Worm (Caenorhabditis elegans) whole organism, L1 larva: ENCODE data around the gene F49C12.15.
"Not testable (repeated sequence)": the region's sequence is repeated elsewhere in the genome, so short reads cannot be mapped to it uniquely, and the experiment has no call there.

Source experiments
- C16A3.4 ChIP-seq: fragments of 150-350 bp; optimal IDR thresholded peaks from 2 replicates; lab custom pipeline; 2014; ENCODE audit warnings: missing biosample characterization, missing genetic modification characterization
- C34B4.2 ChIP-seq: sonication (generic microtip); optimal IDR thresholded peaks from 2 replicates; lab custom pipeline; 2017; ENCODE audit warnings: mild to moderate bottlenecking, missing genetic modification characterization, missing compliant biosample characterization
- Y116A8C.19 ChIP-seq: sonication (generic microtip); optimal IDR thresholded peaks from 2 replicates; lab custom pipeline; 2016; ENCODE audit warnings: missing compliant biosample characterization, missing genetic modification characterization, borderline replicate concordance
- blmp-1 ChIP-seq: fragments of 150-350 bp; optimal IDR thresholded peaks from 2 replicates; lab custom pipeline; 2014; ENCODE audit warnings: missing biosample characterization, missing genetic modification characterization
- ceh-63 ChIP-seq: fragments of 200-800 bp; sonication (Bioruptor generic); optimal IDR thresholded peaks from 2 replicates; lab custom pipeline; 2018; ENCODE audit warnings: mild to moderate bottlenecking, missing genetic modification characterization, missing compliant biosample characterization
- ceh-8 ChIP-seq: fragments of 200-800 bp; sonication (Bioruptor generic); optimal IDR thresholded peaks from 2 replicates; lab custom pipeline; 2018; ENCODE audit warnings: mild to moderate bottlenecking, missing genetic modification characterization, moderate library complexity, missing compliant biosample characterization
- ceh-82 ChIP-seq, 3 experiments: fragments of 150-350 bp in 1 of 3; sonication (generic microtip) in 2 of 3; optimal IDR thresholded peaks; 2 replicates each; lab custom pipeline; 2014 to 2017; ENCODE audit warnings: missing biosample characterization in 3 of 3, missing genetic modification characterization in 3 of 3
- ceh-88 ChIP-seq: fragments of 200-800 bp; sonication (Bioruptor generic); IDR thresholded peaks from 2 replicates; pipeline ENCODE4 v1.3.6; 2022; ENCODE audit warnings: missing genetic modification characterization, missing compliant biosample characterization
- ceh-90 ChIP-seq: sonication (generic microtip); optimal IDR thresholded peaks from 2 replicates; lab custom pipeline; 2016; ENCODE audit warnings: missing genetic modification characterization, missing compliant biosample characterization
- efl-1 ChIP-seq, 4 experiments: fragments of 150-350 bp; optimal IDR thresholded peaks in 3 of 4; peaks in 1 of 4; 1 replicate in 1 of 4; 2 replicates in 3 of 4; lab custom pipeline; 2014; ENCODE audit warnings: missing biosample characterization in 2 of 4, missing genetic modification characterization in 2 of 4, missing genetic modification reagents in 2 of 4
- efl-3 ChIP-seq: fragments of 200-800 bp; sonication (Bioruptor generic); optimal IDR thresholded peaks from 2 replicates; lab custom pipeline; 2018; ENCODE audit warnings: mild to moderate bottlenecking, missing genetic modification characterization, missing compliant biosample characterization
- elt-2 ChIP-seq: sonication (generic microtip); optimal IDR thresholded peaks from 2 replicates; lab custom pipeline; 2016; ENCODE audit warnings: missing genetic modification characterization, mild to moderate bottlenecking, inconsistent platforms, missing compliant biosample characterization, missing genetic modification reagents
- elt-3 ChIP-seq, 6 experiments: fragments of 150-350 bp in 1 of 6; sonication (generic microtip); optimal IDR thresholded peaks; 2 replicates each; lab custom pipeline; 2017 to 2018; ENCODE audit warnings: missing biosample characterization in 6 of 6, missing genetic modification characterization in 6 of 6, inconsistent platforms in 1 of 6
- fkh-8 ChIP-seq: sonication (generic microtip); optimal IDR thresholded peaks from 2 replicates; lab custom pipeline; 2016; ENCODE audit warnings: mild to moderate bottlenecking, missing genetic modification characterization, missing compliant biosample characterization
- hlh-17 ChIP-seq: fragments of 200-800 bp; sonication (Bioruptor generic); optimal IDR thresholded peaks from 2 replicates; lab custom pipeline; 2018; ENCODE audit warnings: missing genetic modification characterization, mild to moderate bottlenecking, missing compliant biosample characterization, moderate library complexity, borderline replicate concordance
- isw-1 ChIP-seq: fragments of 200-800 bp; sonication (Bioruptor generic); IDR thresholded peaks from 2 replicates; pipeline ENCODE4 v1.3.6; 2022; ENCODE audit warnings: missing genetic modification characterization, missing compliant biosample characterization
- jun-1 ChIP-seq: fragments of 150-350 bp; optimal IDR thresholded peaks from 2 replicates; lab custom pipeline; 2014; ENCODE audit warnings: missing biosample characterization, missing genetic modification reagents, missing genetic modification characterization
- lin-13 ChIP-seq: fragments of 150-350 bp; optimal IDR thresholded peaks from 2 replicates; lab custom pipeline; 2014; ENCODE audit warnings: missing biosample characterization, missing genetic modification reagents, missing genetic modification characterization
- lin-15B ChIP-seq: fragments of 150-350 bp; sonication (generic microtip); optimal IDR thresholded peaks from 3 replicates; lab custom pipeline; 2014; ENCODE audit warnings: missing biosample characterization, missing genetic modification characterization
- lin-35 ChIP-seq, 2 experiments: fragments of 150-350 bp; optimal IDR thresholded peaks; 2 replicates each; lab custom pipeline; 2014; ENCODE audit warnings: missing biosample characterization in 2 of 2, missing genetic modification characterization in 2 of 2, missing genetic modification reagents in 2 of 2
- lin-39 ChIP-seq: fragments of 150-350 bp; optimal IDR thresholded peaks from 2 replicates; lab custom pipeline; 2014; ENCODE audit warnings: missing biosample characterization, missing genetic modification reagents, missing genetic modification characterization
- lir-3 ChIP-seq: sonication (generic microtip); optimal IDR thresholded peaks from 2 replicates; lab custom pipeline; 2016; ENCODE audit warnings: mild to moderate bottlenecking, missing genetic modification characterization, moderate library complexity, missing compliant biosample characterization; ENCODE audit not compliant: poor library complexity
- lsy-2 ChIP-seq, 2 experiments: fragments of 150-350 bp; optimal IDR thresholded peaks; 2 replicates each; lab custom pipeline; 2014; ENCODE audit warnings: missing biosample characterization in 2 of 2, missing genetic modification characterization in 2 of 2
- mdl-1 ChIP-seq, 2 experiments: fragments of 150-350 bp; optimal IDR thresholded peaks; 2 replicates each; lab custom pipeline; 2014 to 2017; ENCODE audit warnings: missing biosample characterization in 2 of 2, missing genetic modification characterization in 2 of 2, inconsistent platforms in 1 of 2
- mef-2 ChIP-seq: fragments of 150-350 bp; optimal IDR thresholded peaks from 2 replicates; lab custom pipeline; 2014; ENCODE audit warnings: missing biosample characterization, missing genetic modification characterization
- mep-1 ChIP-seq: fragments of 150-350 bp; optimal IDR thresholded peaks from 2 replicates; lab custom pipeline; 2014; ENCODE audit warnings: missing biosample characterization, missing genetic modification characterization
- nhr-11 ChIP-seq: fragments of 150-350 bp; optimal IDR thresholded peaks from 2 replicates; lab custom pipeline; 2014; ENCODE audit warnings: missing biosample characterization, missing genetic modification characterization
- nhr-19 ChIP-seq: fragments of 200-800 bp; sonication (Bioruptor generic); conservative IDR thresholded peaks from 2 replicates; pipeline ENCODE4 v1.3.6; 2022; ENCODE audit warnings: missing genetic modification characterization, missing compliant biosample characterization
- nhr-20 ChIP-seq: sonication (generic microtip); optimal IDR thresholded peaks from 2 replicates; lab custom pipeline; 2016; ENCODE audit warnings: mild to moderate bottlenecking, missing genetic modification characterization, missing compliant biosample characterization
- nhr-237 ChIP-seq: fragments of 150-350 bp; optimal IDR thresholded peaks from 2 replicates; lab custom pipeline; 2014; ENCODE audit warnings: missing biosample characterization, missing genetic modification characterization
- nhr-47 ChIP-seq: sonication (generic microtip); optimal IDR thresholded peaks from 2 replicates; lab custom pipeline; 2016; ENCODE audit warnings: mild to moderate bottlenecking, missing genetic modification characterization, moderate library complexity, missing compliant biosample characterization
- nhr-71 ChIP-seq: sonication (generic microtip); optimal IDR thresholded peaks from 2 replicates; lab custom pipeline; 2016; ENCODE audit warnings: mild to moderate bottlenecking, missing genetic modification characterization, moderate library complexity, missing compliant biosample characterization
- nhr-85 ChIP-seq: sonication (generic microtip); peaks from one replicate; lab custom pipeline; 2016; ENCODE audit warnings: missing genetic modification characterization, inconsistent platforms, missing compliant biosample characterization
- pag-3 ChIP-seq: sonication (generic microtip); optimal IDR thresholded peaks from 2 replicates; lab custom pipeline; 2017; ENCODE audit warnings: missing genetic modification characterization, mild to moderate bottlenecking, missing compliant biosample characterization, antibody characterized with exemption, borderline replicate concordance; ENCODE audit not compliant: insufficient read depth
- pax-3 ChIP-seq: fragments of 200-800 bp; sonication (Bioruptor generic); optimal IDR thresholded peaks from 2 replicates; lab custom pipeline; 2018; ENCODE audit warnings: mild to moderate bottlenecking, missing genetic modification characterization, moderate library complexity, missing compliant biosample characterization
- rnt-1 ChIP-seq: sonication (generic microtip); optimal IDR thresholded peaks from 2 replicates; lab custom pipeline; 2016; ENCODE audit warnings: mild to moderate bottlenecking, missing genetic modification characterization, moderate library complexity, missing compliant biosample characterization
- skn-1 ChIP-seq: fragments of 150-350 bp; optimal IDR thresholded peaks from 2 replicates; lab custom pipeline; 2014; ENCODE audit warnings: missing biosample characterization, missing genetic modification characterization
- snu-23 ChIP-seq: sonication (generic microtip); optimal IDR thresholded peaks from 2 replicates; lab custom pipeline; 2016; ENCODE audit warnings: missing genetic modification characterization, missing compliant biosample characterization
- swsn-7 ChIP-seq: sonication (generic microtip); optimal IDR thresholded peaks from 2 replicates; lab custom pipeline; 2016; ENCODE audit warnings: missing genetic modification characterization, missing compliant biosample characterization
- tbx-2 ChIP-seq: sonication (generic microtip); optimal IDR thresholded peaks from 2 replicates; lab custom pipeline; 2016; ENCODE audit warnings: missing genetic modification characterization, missing compliant biosample characterization
- tlp-1 ChIP-seq: fragments of 150-350 bp; optimal IDR thresholded peaks from 2 replicates; lab custom pipeline; 2014; ENCODE audit warnings: missing biosample characterization, missing genetic modification characterization
- unc-130 ChIP-seq: fragments of 150-350 bp; optimal IDR thresholded peaks from 2 replicates; lab custom pipeline; 2017; ENCODE audit warnings: missing biosample characterization, missing genetic modification characterization, inconsistent platforms
- unc-30 ChIP-seq: sonication (generic microtip); optimal IDR thresholded peaks from 2 replicates; lab custom pipeline; 2017; ENCODE audit warnings: missing biosample characterization, missing genetic modification characterization
- unc-62 ChIP-seq: fragments of 150-350 bp; optimal IDR thresholded peaks from 2 replicates; lab custom pipeline; 2014; ENCODE audit warnings: missing biosample characterization, missing genetic modification reagents, missing genetic modification characterization
- xbp-1 ChIP-seq: sonication (generic microtip); optimal IDR thresholded peaks from 2 replicates; lab custom pipeline; 2016; ENCODE audit warnings: missing genetic modification characterization, missing compliant biosample characterization
- zip-4 ChIP-seq: fragments of 200-800 bp; sonication (Bioruptor generic); optimal IDR thresholded peaks from 2 replicates; lab custom pipeline; 2018; ENCODE audit warnings: mild to moderate bottlenecking, missing genetic modification characterization, moderate library complexity, missing compliant biosample characterization
- ztf-11 ChIP-seq, 2 experiments: sonication (generic microtip); optimal IDR thresholded peaks; 2 replicates each; lab custom pipeline; 2016 to 2017; ENCODE audit warnings: missing genetic modification characterization in 2 of 2, missing biosample characterization in 1 of 2, missing compliant biosample characterization in 1 of 2
- ztf-4 ChIP-seq: fragments of 150-350 bp; optimal IDR thresholded peaks from 2 replicates; lab custom pipeline; 2014; ENCODE audit warnings: missing biosample characterization, missing genetic modification characterization

F49C12.15 gene

DNA sequence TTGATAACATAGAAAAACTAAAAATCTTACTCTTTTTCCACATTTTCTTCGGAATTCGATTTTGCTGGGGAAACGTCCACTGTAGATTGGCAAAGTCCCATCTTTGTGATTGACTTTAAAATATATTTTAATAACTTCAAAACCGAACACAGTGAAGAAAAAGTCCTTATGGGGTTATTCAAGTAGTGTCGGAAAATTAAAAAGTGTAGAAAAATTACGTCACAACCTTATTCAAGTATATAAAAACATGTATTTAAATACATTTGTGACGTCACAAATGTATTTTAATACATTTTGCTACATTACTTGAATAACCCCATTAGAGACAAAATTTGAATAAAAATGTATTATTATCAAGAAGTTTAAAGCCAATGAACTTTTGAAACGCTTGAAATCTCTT is 11.4 kb upstream of the F49C12.15 start, which contains the start of gene F49C12.7:
TSS of gene F49C12.7 (minus strand) at position 101 of the 400 bp plus-strand sequence.
- not testable (repeated sequence) for TF ChIP-seq hlh-17 (GFP tag; lab: Kevin White, UChicago); unc-30 (tag; lab: Kevin White, UChicago); ceh-8 (GFP tag; lab: Kevin White, UChicago)

ce11 chrIV:9316068-9316681 is 8.1 kb upstream of the F49C12.15 start, which contains the start of the genes F49C12.9 and rpn-7:
TSS of gene F49C12.9 (minus strand) at chrIV:9316215.
TSS of gene rpn-7 (plus strand) at chrIV:9316631.
- TF ChIP-seq isw-1 (GFP tag; lab: Robert Waterston, UW) (no peak), lsy-2 (tag; optimal IDR thresholded peaks at IDR 0.05; lab: Kevin White, UChicago) (peak in 1 of 2 experiments; percentile 39), elt-2 (tag; lab: Kevin White, UChicago) (peak; percentile 4), swsn-7 (peak; percentile 37), ztf-4 (tag; lab: Kevin White, UChicago) (no peak), unc-62 (no peak), snu-23 (GFP tag; lab: Kevin White, UChicago) (peak; percentile 47), C34B4.2 (no peak), rnt-1 (tag; lab: Kevin White, UChicago) (peak; percentile 48), lin-13 (GFP tag; lab: Kevin White, UChicago) (no peak), nhr-19 (no peak; the same call in 1 of the 2 replicates), ztf-11 (tag; optimal IDR thresholded peaks at IDR 0.05; lab: Kevin White, UChicago) (no peak), mdl-1 (tag; optimal IDR thresholded peaks at IDR 0.05; lab: Kevin White, UChicago) (peak in 1 of 2 experiments; percentile 20), nhr-85 (tag; lab: Kevin White, UChicago) (peak; percentile 69), blmp-1 (peak; percentile 25), skn-1 (tag; lab: Kevin White, UChicago) (peak; percentile 98), nhr-47 (tag; lab: Kevin White, UChicago) (peak; percentile 37), nhr-20 (tag; lab: Kevin White, UChicago) (peak; percentile 30), tlp-1 (no peak), pag-3 (tag; lab: Kevin White, UChicago) (no peak), lin-39 (no peak), efl-1 (optimal IDR thresholded peaks at IDR 0.05; lab: Kevin White, UChicago) (peak; percentile 52 to 58), efl-1 (GFP tag; optimal IDR thresholded peaks at IDR 0.05 in 1 of 2; lab: Kevin White, UChicago) (peak; percentile 36 to 94), pax-3 (tag; lab: Kevin White, UChicago) (no peak), elt-3 (tag; optimal IDR thresholded peaks at IDR 0.05; lab: Kevin White, UChicago) (no peak), nhr-237 (tag; lab: Kevin White, UChicago) (no peak), ceh-88 (GFP tag; lab: Robert Waterston, UW) (no peak), nhr-71 (tag; lab: Kevin White, UChicago) (peak; percentile 56), lir-3 (tag; lab: Kevin White, UChicago) (no peak), mep-1 (no peak), mef-2 (tag; lab: Kevin White, UChicago) (no peak), ceh-82 (tag; optimal IDR thresholded peaks at IDR 0.05; lab: Kevin White, UChicago) (peak in 2 of 3 experiments; percentile 19 to 41), unc-130 (tag; lab: Kevin White, UChicago) (peak; percentile 61), lin-15B (no peak), lin-35 (GFP tag; optimal IDR thresholded peaks at IDR 0.05; lab: Kevin White, UChicago) (peak; percentile 30 to 53), ceh-90 (tag; lab: Kevin White, UChicago) (no peak), tbx-2 (no peak), xbp-1 (peak; percentile 36), ceh-63 (no peak), zip-4 (GFP tag; lab: Kevin White, UChicago) (no peak), C16A3.4 (tag; lab: Kevin White, UChicago) (peak; percentile 45), jun-1 (tag; lab: Kevin White, UChicago) (no peak), fkh-8 (tag; lab: Kevin White, UChicago) (no peak), Y116A8C.19 (tag; lab: Kevin White, UChicago) (no peak), efl-3 (no peak), hlh-17 (GFP tag; lab: Kevin White, UChicago) (no peak), nhr-11 (tag; lab: Kevin White, UChicago) (no peak)
